Fruit fly (Drosophila melanogaster) whole organism, embryonic: ENCODE results near the gene Rtca.

ENCODE experiments used
- Aef1 ChIP-seq: fragments of 200-800 bp; sonication (Bioruptor generic); IDR thresholded peaks from 3 replicates; pipeline ENCODE4 v1.3.6; 2022; ENCODE audit warnings: missing biosample characterization, missing genetic modification characterization
- Asciz ChIP-seq: fragments of 200-800 bp; sonication (Bioruptor generic); optimal IDR thresholded peaks from 2 replicates; lab custom pipeline; 2017; ENCODE audit warnings: missing biosample characterization, mild to moderate bottlenecking, missing genetic modification characterization, missing genetic modification reagents
- Bgb ChIP-seq: fragments of 200-800 bp; sonication (Bioruptor generic); IDR thresholded peaks from 2 replicates; pipeline ENCODE4 v1.3.6; 2022; ENCODE audit warnings: missing biosample characterization, missing genetic modification characterization; ENCODE audit not compliant: partially characterized antibody
- CG10431 ChIP-seq: fragments of 200-800 bp; sonication (Bioruptor generic); optimal IDR thresholded peaks from 3 replicates; lab custom pipeline; 2018; ENCODE audit warnings: missing biosample characterization, mild to moderate bottlenecking, missing genetic modification characterization
- CG11085 ChIP-seq: fragments of 200-800 bp; sonication (Bioruptor generic); IDR thresholded peaks from 2 replicates; pipeline ENCODE4 v1.3.6; 2022; ENCODE audit warnings: missing biosample characterization, missing genetic modification characterization
- CG13287 ChIP-seq: fragments of 200-800 bp; sonication (Bioruptor generic); IDR thresholded peaks from 2 replicates; pipeline ENCODE4 v1.3.6; 2022; ENCODE audit warnings: missing biosample characterization, missing genetic modification characterization; ENCODE audit not compliant: partially characterized antibody
- CG13424 ChIP-seq: fragments of 200-800 bp; sonication (Bioruptor generic); optimal IDR thresholded peaks from 2 replicates; lab custom pipeline; 2019; ENCODE audit warnings: missing biosample characterization, mild to moderate bottlenecking, missing genetic modification characterization, moderate library complexity
- CG14050 ChIP-seq: fragments of 200-800 bp; sonication (Bioruptor generic); IDR thresholded peaks from 3 replicates; pipeline ENCODE4 v1.3.6; 2022; ENCODE audit warnings: missing biosample characterization, missing genetic modification characterization
- CG15269 ChIP-seq: fragments of 200-800 bp; sonication (Bioruptor generic); optimal IDR thresholded peaks from 2 replicates; lab custom pipeline; 2018; ENCODE audit warnings: missing biosample characterization, mild to moderate bottlenecking, missing genetic modification characterization, moderate library complexity
- CG17186 ChIP-seq: fragments of 200-800 bp; sonication (Bioruptor generic); optimal IDR thresholded peaks from 3 replicates; lab custom pipeline; 2017; ENCODE audit warnings: missing biosample characterization, missing genetic modification reagents, missing genetic modification characterization
- CG18011 ChIP-seq: fragments of 200-800 bp; sonication (Bioruptor generic); optimal IDR thresholded peaks from 2 replicates; lab custom pipeline; 2017; ENCODE audit warnings: missing biosample characterization, missing genetic modification characterization, mild to moderate bottlenecking, moderate library complexity, missing genotype
- CG1832 ChIP-seq: fragments of 200-800 bp; sonication (Bioruptor generic); optimal IDR thresholded peaks from 2 replicates; lab custom pipeline; 2017; ENCODE audit warnings: missing biosample characterization, mild to moderate bottlenecking, missing genetic modification characterization, inconsistent platforms
- CG2129 ChIP-seq: fragments of 200-800 bp; sonication (Bioruptor generic); IDR thresholded peaks from 2 replicates; pipeline ENCODE4 v1.3.6; 2022; ENCODE audit warnings: missing biosample characterization, missing genetic modification characterization; ENCODE audit not compliant: partially characterized antibody
- CG2199 ChIP-seq: fragments of 200-800 bp; sonication (Bioruptor generic); IDR thresholded peaks from 3 replicates; pipeline ENCODE4 v1.3.6; 2022; ENCODE audit warnings: missing biosample characterization, missing genetic modification characterization
- CG2202 ChIP-seq: fragments of 200-800 bp; sonication (Bioruptor generic); optimal IDR thresholded peaks from 2 replicates; lab custom pipeline; 2018; ENCODE audit warnings: missing biosample characterization, mild to moderate bottlenecking, missing genetic modification characterization
- CG2712 ChIP-seq: fragments of 200-800 bp; optimal IDR thresholded peaks from 3 replicates; lab custom pipeline; 2019; ENCODE audit warnings: missing biosample characterization, mild to moderate bottlenecking, missing genetic modification characterization, moderate library complexity
- CG34376 ChIP-seq: fragments of 200-800 bp; sonication (Bioruptor generic); optimal IDR thresholded peaks from 2 replicates; lab custom pipeline; 2018; ENCODE audit warnings: missing biosample characterization, mild to moderate bottlenecking, missing genetic modification characterization
- CG6272 ChIP-seq: fragments of 200-800 bp; sonication (Bioruptor generic); IDR thresholded peaks from 2 replicates; pipeline ENCODE4 v1.3.6; 2022; ENCODE audit warnings: missing biosample characterization, missing genetic modification characterization
- CG7745 ChIP-seq: fragments of 200-800 bp; sonication (Bioruptor generic); optimal IDR thresholded peaks from 2 replicates; lab custom pipeline; 2018; ENCODE audit warnings: missing biosample characterization, mild to moderate bottlenecking, missing genetic modification characterization, moderate library complexity
- CG7928 ChIP-seq: fragments of 200-800 bp; sonication (Bioruptor generic); optimal IDR thresholded peaks from 2 replicates; lab custom pipeline; 2017; ENCODE audit warnings: missing biosample characterization, mild to moderate bottlenecking, missing genetic modification characterization
- CG8924 ChIP-seq: fragments of 200-800 bp; optimal IDR thresholded peaks from 3 replicates; lab custom pipeline; 2019; ENCODE audit warnings: missing biosample characterization, mild to moderate bottlenecking, missing genetic modification characterization, moderate library complexity
- CTCF ChIP-seq: fragments of 200-800 bp; sonication (Bioruptor generic); optimal IDR thresholded peaks from 2 replicates; lab custom pipeline; 2017; ENCODE audit warnings: missing biosample characterization, mild to moderate bottlenecking, missing genetic modification characterization, moderate library complexity
- Camta ChIP-seq: fragments of 200-800 bp; sonication (Bioruptor generic); optimal IDR thresholded peaks from 2 replicates; lab custom pipeline; 2016; ENCODE audit warnings: missing biosample characterization, missing genetic modification characterization
- Doc2 ChIP-seq: fragments of 200-800 bp; sonication (Bioruptor generic); IDR thresholded peaks from 2 replicates; pipeline ENCODE4 v1.3.6; 2022; ENCODE audit warnings: missing biosample characterization, missing genetic modification characterization
- Drgx ChIP-seq: fragments of 200-800 bp; sonication (Bioruptor generic); IDR thresholded peaks from 2 replicates; pipeline ENCODE4 v1.3.6; 2022; ENCODE audit warnings: missing biosample characterization, missing genetic modification characterization
- H2.0 ChIP-seq: fragments of 200-800 bp; sonication (Bioruptor generic); IDR thresholded peaks from 2 replicates; pipeline ENCODE4 v1.3.6; 2022; ENCODE audit warnings: missing biosample characterization, missing genetic modification characterization
- Lim3 ChIP-seq: fragments of 200-800 bp; sonication (Bioruptor generic); IDR thresholded peaks from 2 replicates; pipeline ENCODE4 v1.3.6; 2022; ENCODE audit warnings: missing biosample characterization, missing genetic modification characterization
- NfI ChIP-seq: fragments of 200-800 bp; sonication (Bioruptor generic); optimal IDR thresholded peaks from 3 replicates; lab custom pipeline; 2018; ENCODE audit warnings: missing biosample characterization, mild to moderate bottlenecking, missing genetic modification characterization, moderate library complexity
- Rfx ChIP-seq: fragments of 200-800 bp; sonication (Bioruptor generic); IDR thresholded peaks from 2 replicates; pipeline ENCODE4 v1.3.6; 2022; ENCODE audit warnings: missing biosample characterization, missing genetic modification characterization
- Six4 ChIP-seq: fragments of 200-800 bp; sonication (Bioruptor generic); optimal IDR thresholded peaks from 2 replicates; lab custom pipeline; 2016; ENCODE audit warnings: missing biosample characterization, missing genetic modification characterization
- Sox102F ChIP-seq: fragments of 200-800 bp; sonication (Bioruptor generic); optimal IDR thresholded peaks from 2 replicates; lab custom pipeline; 2018; ENCODE audit warnings: missing biosample characterization, mild to moderate bottlenecking, missing genetic modification characterization, moderate library complexity
- Xbp1 ChIP-seq: fragments of 200-800 bp; sonication (Bioruptor generic); optimal IDR thresholded peaks from 3 replicates; lab custom pipeline; 2016; ENCODE audit warnings: missing biosample characterization, mild to moderate bottlenecking, missing genetic modification characterization
- ara ChIP-seq: fragments of 200-800 bp; sonication (Bioruptor generic); IDR thresholded peaks from 2 replicates; pipeline ENCODE4 v1.3.6; 2022; ENCODE audit warnings: missing biosample characterization, missing genetic modification characterization
- caup ChIP-seq: fragments of 200-800 bp; sonication (Bioruptor generic); optimal IDR thresholded peaks from 3 replicates; lab custom pipeline; 2017; ENCODE audit warnings: missing biosample characterization, mild to moderate bottlenecking, missing genetic modification characterization, moderate library complexity; ENCODE audit not compliant: severe bottlenecking
- cg ChIP-seq: fragments of 200-800 bp; sonication (Bioruptor generic); optimal IDR thresholded peaks from 3 replicates; lab custom pipeline; 2019; ENCODE audit warnings: missing biosample characterization, mild to moderate bottlenecking, missing genetic modification characterization, moderate library complexity
- croc ChIP-seq: fragments of 200-800 bp; sonication (Bioruptor generic); conservative IDR thresholded peaks from 3 replicates; pipeline ENCODE4 v1.3.6; 2022; ENCODE audit warnings: missing biosample characterization, missing genetic modification characterization
- dimm ChIP-seq: fragments of 200-800 bp; sonication (Bioruptor generic); IDR thresholded peaks from 2 replicates; pipeline ENCODE4 v1.3.6; 2022; ENCODE audit warnings: missing biosample characterization, missing genetic modification characterization
- emc ChIP-seq: fragments of 200-800 bp; sonication (Bioruptor generic); optimal IDR thresholded peaks from 2 replicates; lab custom pipeline; 2016; ENCODE audit warnings: missing biosample characterization, missing genetic modification characterization
- en ChIP-seq: fragments of 200-800 bp; sonication (Bioruptor generic); optimal IDR thresholded peaks from 2 replicates; lab custom pipeline; 2016; ENCODE audit warnings: missing biosample characterization, missing genetic modification characterization
- gcm ChIP-seq: fragments of 200-800 bp; sonication (Bioruptor generic); optimal IDR thresholded peaks from 2 replicates; lab custom pipeline; 2019; ENCODE audit warnings: missing biosample characterization, mild to moderate bottlenecking, missing genetic modification characterization, moderate library complexity
- kay ChIP-seq: fragments of 200-800 bp; sonication (Bioruptor generic); optimal IDR thresholded peaks from 2 replicates; lab custom pipeline; 2016; ENCODE audit warnings: missing biosample characterization, missing genetic modification characterization
- mld ChIP-seq: fragments of 200-800 bp; sonication (Bioruptor generic); IDR thresholded peaks from 3 replicates; pipeline ENCODE4 v1.3.6; 2022; ENCODE audit warnings: missing biosample characterization, missing genetic modification characterization; ENCODE audit not compliant: partially characterized antibody
- org-1 ChIP-seq: fragments of 200-800 bp; sonication (Bioruptor generic); optimal IDR thresholded peaks from 2 replicates; lab custom pipeline; 2017; ENCODE audit warnings: missing biosample characterization, missing genetic modification characterization
- pnt ChIP-seq: fragments of 200-800 bp; sonication (Bioruptor generic); optimal IDR thresholded peaks from 3 replicates; lab custom pipeline; 2016; ENCODE audit warnings: missing biosample characterization, missing genetic modification characterization
- tgo ChIP-seq: fragments of 200-800 bp; sonication (Bioruptor generic); IDR thresholded peaks from 3 replicates; pipeline ENCODE4 v1.3.6; 2022; ENCODE audit warnings: missing biosample characterization, missing genetic modification characterization
- tll ChIP-seq, 2 experiments: fragments of 200-800 bp in 1 of 2; fragments of >200 bp in 1 of 2; sonication (Bioruptor generic) in 1 of 2; optimal IDR thresholded peaks; 2 replicates each; lab custom pipeline; 2017 to 2019; ENCODE audit warnings: missing biosample characterization in 2 of 2, missing genetic modification characterization in 2 of 2, mild to moderate bottlenecking in 1 of 2, moderate library complexity in 1 of 2
- toy ChIP-seq: fragments of 200-800 bp; sonication (Bioruptor generic); IDR thresholded peaks from 2 replicates; pipeline ENCODE4 v1.3.6; 2022; ENCODE audit warnings: missing biosample characterization, missing genetic modification characterization
- zen2 ChIP-seq: fragments of 200-800 bp; sonication (Bioruptor generic); IDR thresholded peaks from 3 replicates; pipeline ENCODE4 v1.3.6; 2022; ENCODE audit warnings: missing biosample characterization, missing genetic modification characterization; ENCODE audit not compliant: partially characterized antibody

The Rtca gene

DNA sequence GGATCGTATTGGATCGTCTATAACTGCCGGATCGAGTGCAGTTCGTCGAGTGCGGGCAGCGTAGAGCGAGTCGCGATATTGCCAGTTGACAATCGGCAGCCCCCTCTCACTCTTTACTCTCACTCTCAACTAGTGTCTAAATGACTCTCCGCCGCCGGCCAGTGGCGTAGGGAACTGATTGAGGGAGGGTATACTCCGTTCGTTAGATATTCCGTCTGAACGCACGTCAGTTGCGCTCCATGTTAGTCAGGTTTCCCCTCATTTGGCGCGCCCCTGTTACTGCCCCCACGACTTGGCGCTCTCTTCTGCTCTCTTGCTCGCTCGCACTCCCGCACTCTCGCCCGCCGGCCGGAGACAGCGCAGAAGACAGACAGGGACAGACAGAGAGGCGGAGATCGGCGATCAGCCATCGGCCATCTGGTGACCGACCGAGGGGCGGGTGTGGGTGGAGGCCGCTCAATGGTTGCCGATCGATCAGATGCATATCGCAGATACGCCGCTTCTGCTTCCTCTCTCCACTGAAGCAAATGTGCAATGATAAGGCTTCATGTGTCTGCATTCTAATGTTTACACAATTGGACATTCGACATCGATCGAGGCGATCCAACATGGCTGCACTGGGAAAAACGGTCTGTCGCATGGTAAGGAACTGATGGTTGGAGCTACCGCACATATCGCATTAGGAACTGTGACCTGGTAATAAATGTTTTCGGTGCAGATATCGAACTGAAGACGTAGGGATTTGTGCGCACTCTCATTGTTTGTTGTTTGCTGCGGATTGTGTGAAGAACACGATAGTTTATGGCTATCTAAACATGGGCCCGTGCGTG is 21.9 kb upstream of the Rtca start, which contains the start of gene moody (continued):
- peak; percentile 35 for TF ChIP-seq cg
- TF ChIP-seq CG13287 (GFP tag; lab: Robert Waterston, UW): peak; percentile 65; the same call in 1 of the 2 replicates
- peak; percentile 98 for TF ChIP-seq CG14050 (GFP tag; lab: Robert Waterston, UW)
- peak; percentile 97 for TF ChIP-seq CG2199 (GFP tag; lab: Robert Waterston, UW)
- TF ChIP-seq CG7928 (GFP tag; lab: Kevin White, UChicago): peak; percentile 79
- TF ChIP-seq Drgx (GFP tag; lab: Robert Waterston, UW): peak; percentile 99
- TF ChIP-seq Asciz (GFP tag; lab: Kevin White, UChicago): peak; percentile 85
- peak; percentile 93 for TF ChIP-seq dimm (GFP tag; lab: Robert Waterston, UW)
- TF ChIP-seq mld (GFP tag; lab: Robert Waterston, UW): no peak
- peak; percentile 98 for TF ChIP-seq caup (GFP tag; lab: Kevin White, UChicago)
- no peak for TF ChIP-seq CG2129 (GFP tag; lab: Robert Waterston, UW)
- peak; percentile 99 for TF ChIP-seq CG34376 (GFP tag; lab: Kevin White, UChicago)
- TF ChIP-seq org-1 (GFP tag; lab: Kevin White, UChicago): peak; percentile 95
- peak; percentile 97 for TF ChIP-seq CG15269
- TF ChIP-seq CG2202: peak; percentile 84
- TF ChIP-seq CG7745 (tag; lab: Kevin White, UChicago): peak; percentile 41
- TF ChIP-seq en: peak; percentile 97
- TF ChIP-seq Bgb: peak; percentile 28; the same call in 1 of the 2 replicates
- TF ChIP-seq CG1832 (GFP tag; lab: Kevin White, UChicago): peak; percentile 92
- peak; percentile 100 for TF ChIP-seq Rfx
- 0 out of 3 replicates have a peak, but pooled peaks have one; percentile 43 for TF ChIP-seq zen2 (GFP tag; lab: Robert Waterston, UW)
- TF ChIP-seq toy: peak; percentile 95
- peak; percentile 98 for TF ChIP-seq Aef1 (GFP tag; lab: Robert Waterston, UW)
- peak; percentile 86 for TF ChIP-seq Lim3 (GFP tag; lab: Robert Waterston, UW)
- TF ChIP-seq CG8924 (tag; lab: Kevin White, UChicago): peak; percentile 96
- peak; percentile 63 for TF ChIP-seq CTCF (GFP tag; lab: Kevin White, UChicago)
- peak; percentile 90 for TF ChIP-seq croc (GFP tag; lab: Robert Waterston, UW)
- peak; percentile 98 for TF ChIP-seq tgo (GFP tag; lab: Robert Waterston, UW)
- peak; percentile 90 for TF ChIP-seq CG18011 (GFP tag; lab: Kevin White, UChicago)
- TF ChIP-seq CG17186 (GFP tag; lab: Kevin White, UChicago): peak; percentile 80
- peak; percentile 98 for TF ChIP-seq Xbp1
- TF ChIP-seq pnt (GFP tag; lab: Kevin White, UChicago): peak; percentile 97
- peak; percentile 94 for TF ChIP-seq Sox102F (GFP tag; lab: Kevin White, UChicago)
- peak; percentile 94 for TF ChIP-seq kay
- peak; percentile 92 for TF ChIP-seq CG10431 (GFP tag; lab: Kevin White, UChicago)
- TF ChIP-seq Camta: peak; percentile 95
- TF ChIP-seq Doc2 (GFP tag; lab: Robert Waterston, UW): peak; percentile 92
- TF ChIP-seq NfI: peak; percentile 97
- TF ChIP-seq ara: peak; percentile 98
- TF ChIP-seq emc: peak; percentile 92
- peak; percentile 98 for TF ChIP-seq CG11085 (GFP tag; lab: Robert Waterston, UW)
- peak; percentile 97 for TF ChIP-seq CG6272 (GFP tag; lab: Robert Waterston, UW)
- peak; percentile 94 for TF ChIP-seq gcm (GFP tag; lab: Kevin White, UChicago)
- TF ChIP-seq CG2712 (tag; lab: Kevin White, UChicago): peak; percentile 95
- peak; percentile 95 for TF ChIP-seq Six4 (GFP tag; lab: Kevin White, UChicago)
- TF ChIP-seq H2.0 (GFP tag; lab: Robert Waterston, UW): peak; percentile 99
- TF ChIP-seq tll (GFP tag; optimal IDR thresholded peaks at IDR 0.05; lab: Kevin White, UChicago): no peak
- TF ChIP-seq CG13424: peak; percentile 97
